Worm (Caenorhabditis elegans) whole organism, L1 larva: Measurements from ENCODE around the gene T01D3.1.
A peak's percentile ranks its signal among the peaks of the same experiment; 100 is the strongest.

Experiments
- C04F5.9 ChIP-seq: sonication (generic microtip); optimal IDR thresholded peaks from 2 replicates; lab custom pipeline; 2016; ENCODE audit warnings: missing genetic modification characterization, missing compliant biosample characterization
- C16A3.4 ChIP-seq: fragments of 150-350 bp; optimal IDR thresholded peaks from 2 replicates; lab custom pipeline; 2014; ENCODE audit warnings: missing biosample characterization, missing genetic modification characterization
- C34B4.2 ChIP-seq: sonication (generic microtip); optimal IDR thresholded peaks from 2 replicates; lab custom pipeline; 2017; ENCODE audit warnings: mild to moderate bottlenecking, missing genetic modification characterization, missing compliant biosample characterization
- Y116A8C.19 ChIP-seq: sonication (generic microtip); optimal IDR thresholded peaks from 2 replicates; lab custom pipeline; 2016; ENCODE audit warnings: missing compliant biosample characterization, missing genetic modification characterization, borderline replicate concordance
- aly-2 ChIP-seq: fragments of 150-350 bp; optimal IDR thresholded peaks from 2 replicates; lab custom pipeline; 2014; ENCODE audit warnings: missing biosample characterization, missing genetic modification characterization
- ama-1 ChIP-seq: fragments of 150-350 bp; optimal IDR thresholded peaks from 2 replicates; lab custom pipeline; 2014
- blmp-1 ChIP-seq: fragments of 150-350 bp; optimal IDR thresholded peaks from 2 replicates; lab custom pipeline; 2014; ENCODE audit warnings: missing biosample characterization, missing genetic modification characterization
- ces-1 ChIP-seq: fragments of 150-350 bp; optimal IDR thresholded peaks from 2 replicates; lab custom pipeline; 2014; ENCODE audit warnings: missing biosample characterization, missing genetic modification reagents, missing genetic modification characterization
- dpl-1 ChIP-seq, 3 experiments: fragments of 150-350 bp in 2 of 3; sonication (generic microtip) in 1 of 3; optimal IDR thresholded peaks; 2 replicates each; lab custom pipeline; 2014 to 2017; ENCODE audit warnings: missing biosample characterization in 3 of 3, missing genetic modification characterization in 3 of 3, missing genetic modification reagents in 3 of 3
- dsc-1 ChIP-seq: sonication (generic microtip); optimal IDR thresholded peaks from 2 replicates; lab custom pipeline; 2016; ENCODE audit warnings: mild to moderate bottlenecking, missing genetic modification characterization, missing compliant biosample characterization
- efl-1 ChIP-seq, 4 experiments: fragments of 150-350 bp; optimal IDR thresholded peaks in 3 of 4; peaks in 1 of 4; 1 replicate in 1 of 4; 2 replicates in 3 of 4; lab custom pipeline; 2014; ENCODE audit warnings: missing biosample characterization in 2 of 4, missing genetic modification characterization in 2 of 4, missing genetic modification reagents in 2 of 4
- efl-3 ChIP-seq: fragments of 200-800 bp; sonication (Bioruptor generic); optimal IDR thresholded peaks from 2 replicates; lab custom pipeline; 2018; ENCODE audit warnings: mild to moderate bottlenecking, missing genetic modification characterization, missing compliant biosample characterization
- elt-2 ChIP-seq: sonication (generic microtip); optimal IDR thresholded peaks from 2 replicates; lab custom pipeline; 2016; ENCODE audit warnings: missing genetic modification characterization, mild to moderate bottlenecking, inconsistent platforms, missing compliant biosample characterization, missing genetic modification reagents
- elt-3 ChIP-seq, 6 experiments: fragments of 150-350 bp in 1 of 6; sonication (generic microtip); optimal IDR thresholded peaks; 2 replicates each; lab custom pipeline; 2017 to 2018; ENCODE audit warnings: missing biosample characterization in 6 of 6, missing genetic modification characterization in 6 of 6, inconsistent platforms in 1 of 6
- ets-5 ChIP-seq: fragments of 200-800 bp; sonication (Bioruptor generic); IDR thresholded peaks from 2 replicates; pipeline ENCODE4 v1.3.6; 2022; ENCODE audit warnings: missing genetic modification characterization, missing compliant biosample characterization
- fkh-4 ChIP-seq: sonication (generic microtip); optimal IDR thresholded peaks from 2 replicates; lab custom pipeline; 2016; ENCODE audit warnings: missing compliant biosample characterization, missing genetic modification characterization, borderline replicate concordance
- fkh-8 ChIP-seq: sonication (generic microtip); optimal IDR thresholded peaks from 2 replicates; lab custom pipeline; 2016; ENCODE audit warnings: mild to moderate bottlenecking, missing genetic modification characterization, missing compliant biosample characterization
- fos-1 ChIP-seq: fragments of 150-350 bp; optimal IDR thresholded peaks from 2 replicates; lab custom pipeline; 2014; ENCODE audit warnings: missing biosample characterization, missing genetic modification characterization
- grh-1 ChIP-seq: fragments of 200-800 bp; sonication (Bioruptor generic); IDR thresholded peaks from 2 replicates; pipeline ENCODE4 v1.3.6; 2022; ENCODE audit warnings: missing genetic modification reagents, missing genetic modification characterization, missing compliant biosample characterization
- hpl-2 ChIP-seq: fragments of 150-350 bp; optimal IDR thresholded peaks from 2 replicates; lab custom pipeline; 2014; ENCODE audit warnings: missing biosample characterization, missing genetic modification reagents, missing genetic modification characterization
- isw-1 ChIP-seq: fragments of 200-800 bp; sonication (Bioruptor generic); IDR thresholded peaks from 2 replicates; pipeline ENCODE4 v1.3.6; 2022; ENCODE audit warnings: missing genetic modification characterization, missing compliant biosample characterization
- jun-1 ChIP-seq: fragments of 150-350 bp; optimal IDR thresholded peaks from 2 replicates; lab custom pipeline; 2014; ENCODE audit warnings: missing biosample characterization, missing genetic modification reagents, missing genetic modification characterization
- lin-13 ChIP-seq: fragments of 150-350 bp; optimal IDR thresholded peaks from 2 replicates; lab custom pipeline; 2014; ENCODE audit warnings: missing biosample characterization, missing genetic modification reagents, missing genetic modification characterization
- lin-35 ChIP-seq, 2 experiments: fragments of 150-350 bp; optimal IDR thresholded peaks; 2 replicates each; lab custom pipeline; 2014; ENCODE audit warnings: missing biosample characterization in 2 of 2, missing genetic modification characterization in 2 of 2, missing genetic modification reagents in 2 of 2
- lin-39 ChIP-seq: fragments of 150-350 bp; optimal IDR thresholded peaks from 2 replicates; lab custom pipeline; 2014; ENCODE audit warnings: missing biosample characterization, missing genetic modification reagents, missing genetic modification characterization
- lsy-2 ChIP-seq, 2 experiments: fragments of 150-350 bp; optimal IDR thresholded peaks; 2 replicates each; lab custom pipeline; 2014; ENCODE audit warnings: missing biosample characterization in 2 of 2, missing genetic modification characterization in 2 of 2
- mab-9 ChIP-seq: fragments of 200-800 bp; sonication (Bioruptor generic); IDR thresholded peaks from 2 replicates; pipeline ENCODE4 v1.3.6; 2022; ENCODE audit warnings: missing genetic modification reagents, missing genetic modification characterization, missing compliant biosample characterization
- mef-2 ChIP-seq: fragments of 150-350 bp; optimal IDR thresholded peaks from 2 replicates; lab custom pipeline; 2014; ENCODE audit warnings: missing biosample characterization, missing genetic modification characterization
- nhr-19 ChIP-seq: fragments of 200-800 bp; sonication (Bioruptor generic); conservative IDR thresholded peaks from 2 replicates; pipeline ENCODE4 v1.3.6; 2022; ENCODE audit warnings: missing genetic modification characterization, missing compliant biosample characterization
- nhr-20 ChIP-seq: sonication (generic microtip); optimal IDR thresholded peaks from 2 replicates; lab custom pipeline; 2016; ENCODE audit warnings: mild to moderate bottlenecking, missing genetic modification characterization, missing compliant biosample characterization
- nhr-237 ChIP-seq: fragments of 150-350 bp; optimal IDR thresholded peaks from 2 replicates; lab custom pipeline; 2014; ENCODE audit warnings: missing biosample characterization, missing genetic modification characterization
- nhr-47 ChIP-seq: sonication (generic microtip); optimal IDR thresholded peaks from 2 replicates; lab custom pipeline; 2016; ENCODE audit warnings: mild to moderate bottlenecking, missing genetic modification characterization, moderate library complexity, missing compliant biosample characterization
- nhr-71 ChIP-seq: sonication (generic microtip); optimal IDR thresholded peaks from 2 replicates; lab custom pipeline; 2016; ENCODE audit warnings: mild to moderate bottlenecking, missing genetic modification characterization, moderate library complexity, missing compliant biosample characterization
- nhr-77 ChIP-seq: fragments of 150-350 bp; optimal IDR thresholded peaks from 2 replicates; lab custom pipeline; 2014; ENCODE audit warnings: missing biosample characterization, missing genetic modification characterization
- nhr-90 ChIP-seq: sonication (generic microtip); optimal IDR thresholded peaks from 2 replicates; lab custom pipeline; 2016; ENCODE audit warnings: mild to moderate bottlenecking, missing genetic modification characterization, missing compliant biosample characterization; ENCODE audit not compliant: poor library complexity
- rnt-1 ChIP-seq: sonication (generic microtip); optimal IDR thresholded peaks from 2 replicates; lab custom pipeline; 2016; ENCODE audit warnings: mild to moderate bottlenecking, missing genetic modification characterization, moderate library complexity, missing compliant biosample characterization
- skn-1 ChIP-seq: fragments of 150-350 bp; optimal IDR thresholded peaks from 2 replicates; lab custom pipeline; 2014; ENCODE audit warnings: missing biosample characterization, missing genetic modification characterization
- snpc-4 ChIP-seq: fragments of 150-350 bp; optimal IDR thresholded peaks from 2 replicates; lab custom pipeline; 2014; ENCODE audit warnings: missing biosample characterization, missing genetic modification characterization
- sox-4 ChIP-seq: sonication (generic microtip); optimal IDR thresholded peaks from 2 replicates; lab custom pipeline; 2016; ENCODE audit warnings: missing genetic modification characterization, missing compliant biosample characterization
- sptf-1 ChIP-seq: fragments of 150-350 bp; optimal IDR thresholded peaks from 2 replicates; lab custom pipeline; 2014; ENCODE audit warnings: missing biosample characterization, missing genetic modification characterization
- swsn-7 ChIP-seq: sonication (generic microtip); optimal IDR thresholded peaks from 2 replicates; lab custom pipeline; 2016; ENCODE audit warnings: missing genetic modification characterization, missing compliant biosample characterization
- tbx-2 ChIP-seq: sonication (generic microtip); optimal IDR thresholded peaks from 2 replicates; lab custom pipeline; 2016; ENCODE audit warnings: missing genetic modification characterization, missing compliant biosample characterization
- unc-62 ChIP-seq: fragments of 150-350 bp; optimal IDR thresholded peaks from 2 replicates; lab custom pipeline; 2014; ENCODE audit warnings: missing biosample characterization, missing genetic modification reagents, missing genetic modification characterization
- unc-86 ChIP-seq: sonication (generic microtip); optimal IDR thresholded peaks from 2 replicates; lab custom pipeline; 2016; ENCODE audit warnings: missing genetic modification characterization, missing compliant biosample characterization
- zag-1 ChIP-seq: fragments of 150-350 bp; optimal IDR thresholded peaks from 2 replicates; lab custom pipeline; 2014; ENCODE audit warnings: missing biosample characterization, missing genetic modification characterization
- zip-4 ChIP-seq: fragments of 200-800 bp; sonication (Bioruptor generic); optimal IDR thresholded peaks from 2 replicates; lab custom pipeline; 2018; ENCODE audit warnings: mild to moderate bottlenecking, missing genetic modification characterization, moderate library complexity, missing compliant biosample characterization
- ztf-11 ChIP-seq, 2 experiments: sonication (generic microtip); optimal IDR thresholded peaks; 2 replicates each; lab custom pipeline; 2016 to 2017; ENCODE audit warnings: missing genetic modification characterization in 2 of 2, missing biosample characterization in 1 of 2, missing compliant biosample characterization in 1 of 2
- ztf-4 ChIP-seq: fragments of 150-350 bp; optimal IDR thresholded peaks from 2 replicates; lab custom pipeline; 2014; ENCODE audit warnings: missing biosample characterization, missing genetic modification characterization

T01D3.1 gene

ce11 chrV:13656346-13657254 is 33.1 kb upstream of the T01D3.1 start (continued):
- TF ChIP-seq ets-5 (GFP tag; lab: Robert Waterston, UW): no peak
- TF ChIP-seq, all 84 proteins: peak for 38

ce11 chrV:13657291-13657690 is 32.4 kb upstream of the T01D3.1 start:
- TF ChIP-seq dsc-1: peak; percentile 65
- no peak for TF ChIP-seq ets-5 (GFP tag; lab: Robert Waterston, UW)
- TF ChIP-seq fkh-8 (tag; lab: Kevin White, UChicago): no peak
- TF ChIP-seq rnt-1 (tag; lab: Kevin White, UChicago): peak; percentile 82
- peak; percentile 54 for TF ChIP-seq C16A3.4 (tag; lab: Kevin White, UChicago)
- peak; percentile 98 for TF ChIP-seq blmp-1 (tag; lab: Kevin White, UChicago)
- TF ChIP-seq skn-1 (tag; lab: Kevin White, UChicago): no peak
- peak; percentile 89 for TF ChIP-seq nhr-19 (GFP tag; lab: Robert Waterston, UW)
- TF ChIP-seq swsn-7 (tag; lab: Kevin White, UChicago): peak; percentile 72
- no peak for TF ChIP-seq unc-62
- peak; percentile 64 to 74 for TF ChIP-seq lsy-2 (tag; optimal IDR thresholded peaks at IDR 0.05; lab: Kevin White, UChicago)
- TF ChIP-seq unc-86 (tag; lab: Kevin White, UChicago): no peak
- no peak for TF ChIP-seq sptf-1
- TF ChIP-seq zag-1 (tag; lab: Kevin White, UChicago): no peak
- peak; percentile 60 for TF ChIP-seq ama-1
- 0 out of 2 replicates have a peak, but pooled peaks have one; percentile 32 for TF ChIP-seq mab-9 (GFP tag; lab: Robert Waterston, UW)
- TF ChIP-seq nhr-20 (tag; lab: Kevin White, UChicago): peak; percentile 97
- no peak for TF ChIP-seq C34B4.2
- TF ChIP-seq C04F5.9 (tag; lab: Kevin White, UChicago): no peak
- TF ChIP-seq hpl-2 (GFP tag; lab: Kevin White, UChicago): peak; percentile 39
- peak; percentile 6 for TF ChIP-seq jun-1
- no peak for TF ChIP-seq lin-39 (tag; lab: Kevin White, UChicago)
- no peak for TF ChIP-seq sox-4
- TF ChIP-seq snpc-4 (tag; lab: Kevin White, UChicago): peak; percentile 56
- peak; percentile 76 for TF ChIP-seq nhr-47 (tag; lab: Kevin White, UChicago)
- no peak for TF ChIP-seq isw-1 (GFP tag; lab: Robert Waterston, UW)
- peak; percentile 51 for TF ChIP-seq fkh-4 (tag; lab: Kevin White, UChicago)
- no peak for TF ChIP-seq nhr-77 (tag; lab: Kevin White, UChicago)
- TF ChIP-seq aly-2: no peak
- no peak for TF ChIP-seq Y116A8C.19 (tag; lab: Kevin White, UChicago)
- peak; percentile 57 to 83 for TF ChIP-seq lin-35 (GFP tag; optimal IDR thresholded peaks at IDR 0.05; lab: Kevin White, UChicago)
- TF ChIP-seq elt-3 (tag; optimal IDR thresholded peaks at IDR 0.05; lab: Kevin White, UChicago): peak in 4 of 6 experiments; percentile 32 to 84 (median 74)
- peak; percentile 10 for TF ChIP-seq fos-1
- peak; percentile 77 for TF ChIP-seq tbx-2 (tag; lab: Kevin White, UChicago)
- no peak for TF ChIP-seq zip-4 (GFP tag; lab: Kevin White, UChicago)
- peak; percentile 84 for TF ChIP-seq ztf-4
- TF ChIP-seq ztf-11 (tag; optimal IDR thresholded peaks at IDR 0.05; lab: Kevin White, UChicago): no peak
- peak; percentile 79 for TF ChIP-seq lin-13 (GFP tag; lab: Kevin White, UChicago)
- TF ChIP-seq ces-1 (GFP tag; lab: Kevin White, UChicago): no peak
- peak; percentile 40 to 75 (median 43) for TF ChIP-seq dpl-1 (GFP tag; optimal IDR thresholded peaks at IDR 0.05; lab: Kevin White, UChicago)
- TF ChIP-seq nhr-237 (tag; lab: Kevin White, UChicago): no peak
- TF ChIP-seq nhr-71 (tag; lab: Kevin White, UChicago): peak; percentile 97
- TF ChIP-seq nhr-90 (tag; lab: Kevin White, UChicago): peak; percentile 89
- TF ChIP-seq mef-2: peak; percentile 11
- TF ChIP-seq efl-1 (optimal IDR thresholded peaks at IDR 0.05; lab: Kevin White, UChicago): peak; percentile 27 to 44
- peak; percentile 18 to 90 for TF ChIP-seq efl-1 (GFP tag; optimal IDR thresholded peaks at IDR 0.05 in 1 of 2; lab: Kevin White, UChicago)
- no peak for TF ChIP-seq efl-3 (GFP tag; lab: Kevin White, UChicago)
- peak; percentile 62 for TF ChIP-seq grh-1 (GFP tag; lab: Robert Waterston, UW)
- TF ChIP-seq elt-2 (tag; lab: Kevin White, UChicago): peak; percentile 91
